Worm (Caenorhabditis elegans): ENCODE measurements around the gene F44E5.17.

DNA sequence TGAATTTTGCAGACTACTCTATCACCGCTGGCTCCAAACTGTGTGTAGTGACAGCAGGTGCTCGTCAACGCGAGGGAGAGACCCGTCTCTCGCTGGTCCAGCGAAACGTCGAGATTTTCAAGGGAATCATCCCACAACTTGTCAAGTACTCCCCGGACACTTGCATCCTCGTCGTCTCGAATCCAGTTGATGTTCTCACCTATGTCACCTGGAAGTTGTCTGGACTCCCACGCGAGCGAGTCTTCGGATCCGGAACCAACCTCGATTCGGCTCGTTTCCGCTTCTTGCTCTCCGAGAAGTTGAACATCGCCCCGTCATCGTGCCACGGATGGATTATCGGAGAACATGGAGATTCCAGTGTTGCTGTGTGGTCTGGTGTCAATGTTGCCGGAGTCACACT, 22.8 kb downstream of the F44E5.17 start:
- TF ChIP-seq pqm-1 (tag; optimal IDR thresholded peaks at IDR 0.05) (no peak), nhr-28 (tag; optimal IDR thresholded peaks at IDR 0.05) (no peak), pha-4 (GFP tag; IDR thresholded peaks at IDR 0.05) (no peak), pha-4 (tag; optimal IDR thresholded peaks at IDR 0.05) (no peak), fos-1 (tag; optimal IDR thresholded peaks at IDR 0.05) (no peak), mep-1 (tag; optimal IDR thresholded peaks at IDR 0.05) (no peak), mdl-1 (tag; optimal IDR thresholded peaks at IDR 0.05) (no peak), zag-1 (tag; optimal IDR thresholded peaks at IDR 0.05) (no peak), zip-2 (tag; optimal IDR thresholded peaks at IDR 0.05) (no peak), ztf-11 (tag; optimal IDR thresholded peaks at IDR 0.05) (no peak), snpc-4 (tag; optimal IDR thresholded peaks at IDR 0.05) (no peak), F49E8.2 (tag; optimal IDR thresholded peaks at IDR 0.05; ENCODE audit: borderline replicate concordance) (no peak), daf-12 (tag; optimal IDR thresholded peaks at IDR 0.05) (no peak), ceh-28 (tag; optimal IDR thresholded peaks at IDR 0.05) (no peak), nhr-11 (tag; optimal IDR thresholded peaks at IDR 0.05) (no peak)

Measured in whole organism, L4 larva.